Fruit fly (Drosophila melanogaster): ENCODE measurements around the gene Cpr72Ec.

The Cpr72Ec gene

dm6 chr3L:16412394-16412950, 45.3 kb upstream of the Cpr72Ec start, which contains the start of gene Serinc (continued):
- TF ChIP-seq CG4404 (GFP tag; IDR thresholded peaks at IDR 0.05) (peak; percentile 11; the same call in 1 of the 2 replicates), Bdp1 (GFP tag; optimal IDR thresholded peaks at IDR 0.05) (peak; percentile 49), Dbx (GFP tag; IDR thresholded peaks at IDR 0.05) (peak; percentile 76), PHDP (tag; optimal IDR thresholded peaks at IDR 0.05) (peak; percentile 40), CG4820 (GFP tag; optimal IDR thresholded peaks at IDR 0.05) (peak; percentile 63), Nf-YB (GFP tag; optimal IDR thresholded peaks at IDR 0.05) (peak; percentile 37), ab (GFP tag; optimal IDR thresholded peaks at IDR 0.05) (no peak), CG34422 (GFP tag; IDR thresholded peaks at IDR 0.05) (0 out of 3 replicates have a peak, but pooled peaks have one; percentile 14), CG17912 (GFP tag; optimal IDR thresholded peaks at IDR 0.05) (peak; percentile 27), onecut (GFP tag; IDR thresholded peaks at IDR 0.05) (peak; percentile 76), CoRest (tag; optimal IDR thresholded peaks at IDR 0.05) (peak; percentile 74), croc (GFP tag; conservative IDR thresholded peaks at IDR 0.05) (peak; percentile 30; the same call in 1 of the 3 replicates), Dip3 (GFP tag; optimal IDR thresholded peaks at IDR 0.05) (peak; percentile 39), row (GFP tag; IDR thresholded peaks at IDR 0.05) (peak; percentile 81), Doc2 (GFP tag; IDR thresholded peaks at IDR 0.05) (no peak), ham (GFP tag; IDR thresholded peaks at IDR 0.05) (no peak), lov (optimal IDR thresholded peaks at IDR 0.05) (no peak), lov (GFP tag; IDR thresholded peaks at IDR 0.05) (no peak), mld (GFP tag; IDR thresholded peaks at IDR 0.05; ENCODE audit: partially characterized antibody) (peak; percentile 95), CG8290 (GFP tag; optimal IDR thresholded peaks at IDR 0.05) (peak; percentile 66), CG8290 (tag; optimal IDR thresholded peaks at IDR 0.05) (no peak), so (GFP tag; IDR thresholded peaks at IDR 0.05) (no peak), TFAM (GFP tag; optimal IDR thresholded peaks at IDR 0.05) (no peak), mirr (GFP tag; optimal IDR thresholded peaks at IDR 0.05) (no peak), CG12104 (GFP tag; optimal IDR thresholded peaks at IDR 0.05) (peak; percentile 53), Eip74EF (GFP tag; optimal IDR thresholded peaks at IDR 0.05) (no peak), sens-2 (GFP tag; IDR thresholded peaks at IDR 0.05) (no peak), gcm (GFP tag; optimal IDR thresholded peaks at IDR 0.05) (peak; percentile 0), CG9797 (GFP tag; optimal IDR thresholded peaks at IDR 0.05) (peak; percentile 37), Hr78 (GFP tag; optimal IDR thresholded peaks at IDR 0.05) (no peak), CG11456 (GFP tag; IDR thresholded peaks at IDR 0.05) (peak; percentile 65), CG3163 (GFP tag; optimal IDR thresholded peaks at IDR 0.05) (peak; percentile 25), fd3F (GFP tag; optimal IDR thresholded peaks at IDR 0.05) (peak; percentile 17), CG4730 (GFP tag; IDR thresholded peaks at IDR 0.05) (no peak), zfh2 (GFP tag; optimal IDR thresholded peaks at IDR 0.05) (peak; percentile 55), her (GFP tag; optimal IDR thresholded peaks at IDR 0.05) (no peak), Fer2 (tag; optimal IDR thresholded peaks at IDR 0.05) (peak; percentile 16), nmo (GFP tag; optimal IDR thresholded peaks at IDR 0.05) (peak; percentile 80), CG10462 (GFP tag; optimal IDR thresholded peaks at IDR 0.05) (no peak), scrt (GFP tag; optimal IDR thresholded peaks at IDR 0.05) (peak; percentile 44), ci (GFP tag; IDR thresholded peaks at IDR 0.05) (peak; percentile 74), Mes4 (GFP tag; optimal IDR thresholded peaks at IDR 0.05) (peak; percentile 59), CG10979 (tag; optimal IDR thresholded peaks at IDR 0.05) (peak; percentile 57), Dfd (GFP tag; optimal IDR thresholded peaks at IDR 0.05) (no peak), CG32772 (GFP tag; IDR thresholded peaks at IDR 0.05) (peak; percentile 41; the same call in 1 of the 2 replicates), Dip2 (GFP tag; IDR thresholded peaks at IDR 0.05) (no peak), NK7.1 (GFP tag; optimal IDR thresholded peaks at IDR 0.05) (no peak), CG12769 (tag; optimal IDR thresholded peaks at IDR 0.05) (no peak), ewg (GFP tag; optimal IDR thresholded peaks at IDR 0.05) (peak; percentile 39), CG11504 (tag; optimal IDR thresholded peaks at IDR 0.05) (no peak), Xbp1 (GFP tag; optimal IDR thresholded peaks at IDR 0.05) (peak; percentile 74)
